Worm (Caenorhabditis elegans) whole organism, L4/young adult: ENCODE results near the gene hlh-27.

Experiments
- W03F9.2 ChIP-seq: fragments of 150-350 bp; optimal IDR thresholded peaks from 2 replicates; lab custom pipeline; 2014; ENCODE audit warnings: missing biosample characterization, missing genetic modification characterization
- dao-5 ChIP-seq: sonication (generic microtip); optimal IDR thresholded peaks from 2 replicates; lab custom pipeline; 2016; ENCODE audit warnings: missing genotype, missing genetic modification characterization, moderate library complexity, missing compliant biosample characterization
- him-1 ChIP-seq: sonication (generic microtip); optimal IDR thresholded peaks from 2 replicates; lab custom pipeline; 2016; ENCODE audit warnings: missing genotype, missing genetic modification reagents, missing genetic modification characterization, missing compliant biosample characterization

The hlh-27 gene

ce11 chrII:5505820-5506287 is 34.2 kb downstream of the hlh-27 start, which contains the start of gene npp-24:
npp-24 (plus strand) TSS chrII:5505870.
- TF ChIP-seq dao-5 (tag; lab: Kevin White, UChicago) = no peak
- no peak for TF ChIP-seq him-1 (tag; lab: Kevin White, UChicago)
- TF ChIP-seq W03F9.2 (tag; lab: Kevin White, UChicago) = no peak

ce11 chrII:5503760-5504159 is 36.3 kb downstream of the hlh-27 start, which contains the start of gene cyp-44A1:
cyp-44A1 (plus strand) TSS chrII:5504044.
- TF ChIP-seq dao-5 (tag; lab: Kevin White, UChicago) = no peak
- TF ChIP-seq W03F9.2 (tag; lab: Kevin White, UChicago) = no peak

ce11 chrII:5500986-5501657 is 38.9 kb downstream of the hlh-27 start, which contains the start of gene F12A10.8:
F12A10.8 (minus strand) TSS chrII:5501064.
- no peak for TF ChIP-seq him-1 (tag; lab: Kevin White, UChicago)
- TF ChIP-seq W03F9.2 (tag; lab: Kevin White, UChicago) = no peak
- no peak for TF ChIP-seq dao-5 (tag; lab: Kevin White, UChicago)

ce11 chrII:5500470-5500869 is 39.5 kb downstream of the hlh-27 start, which contains the start of gene fzy-1:
fzy-1 (plus strand) TSS chrII:5500770.
- TF ChIP-seq W03F9.2 (tag; lab: Kevin White, UChicago) (no peak), him-1 (tag; lab: Kevin White, UChicago) (no peak), dao-5 (tag; lab: Kevin White, UChicago) (no peak)

ce11 chrII:5498156-5498739 is 41.8 kb downstream of the hlh-27 start, which contains the start of the genes suex-1 and F12A10.9:
suex-1 (minus strand) TSS chrII:5498256.
F12A10.9 (plus strand) TSS chrII:5498689.
- TF ChIP-seq him-1 (tag; lab: Kevin White, UChicago) = no peak
- no peak for TF ChIP-seq W03F9.2 (tag; lab: Kevin White, UChicago)

- no peak for TF ChIP-seq W03F9.2 (tag; lab: Kevin White, UChicago)
- no peak for TF ChIP-seq dao-5 (tag; lab: Kevin White, UChicago)
- TF ChIP-seq him-1 (tag; lab: Kevin White, UChicago) = no peak
These were observed 42.5 kb downstream of the hlh-27 start for ce11 chrII:5497541-5497940.

- TF ChIP-seq dao-5 (tag; lab: Kevin White, UChicago) (no peak), W03F9.2 (tag; lab: Kevin White, UChicago) (no peak), him-1 (tag; lab: Kevin White, UChicago) (no peak)
These were observed 43.6 kb downstream of the hlh-27 start, which contains the start of gene F12A10.1 for ce11 chrII:5496375-5496774. F12A10.1 (plus strand) TSS chrII:5496540.

ce11 chrII:5494405-5494804 is 45.6 kb downstream of the hlh-27 start, which contains the start of gene F12A10.6:
F12A10.6 (minus strand) TSS chrII:5494505.
- TF ChIP-seq him-1 (tag; lab: Kevin White, UChicago) (no peak), dao-5 (tag; lab: Kevin White, UChicago) (no peak), W03F9.2 (tag; lab: Kevin White, UChicago) (no peak)
